Worm (Caenorhabditis elegans) whole organism, mixed stage, embryonic: ENCODE data around the gene Y71H2AM.25.

ENCODE experiments used
- bed-3 ChIP-seq: fragments of 200-800 bp; sonication (Bioruptor generic); optimal IDR thresholded peaks from 3 replicates; lab custom pipeline; 2018; ENCODE audit warnings: mild to moderate bottlenecking, missing genetic modification characterization, moderate library complexity, missing compliant biosample characterization
- blmp-1 ChIP-seq: fragments of 150-350 bp; optimal IDR thresholded peaks from 2 replicates; lab custom pipeline; 2014; ENCODE audit warnings: missing biosample characterization, missing genetic modification characterization
- ceh-39 ChIP-seq: fragments of 150-350 bp; optimal IDR thresholded peaks from 2 replicates; lab custom pipeline; 2014; ENCODE audit warnings: missing biosample characterization, missing genetic modification characterization
- ceh-83 ChIP-seq: fragments of 200-800 bp; sonication (Bioruptor generic); optimal IDR thresholded peaks from 2 replicates; lab custom pipeline; 2018; ENCODE audit warnings: mild to moderate bottlenecking, missing genetic modification characterization, missing compliant biosample characterization
- ces-1 ChIP-seq: fragments of 150-350 bp; optimal IDR thresholded peaks from 2 replicates; lab custom pipeline; 2014; ENCODE audit warnings: missing biosample characterization, missing genetic modification reagents, missing genetic modification characterization
- cnd-1 ChIP-seq: fragments of 200-800 bp; sonication (Bioruptor generic); optimal IDR thresholded peaks from 2 replicates; lab custom pipeline; 2018; ENCODE audit warnings: mild to moderate bottlenecking, missing genetic modification characterization, missing compliant biosample characterization
- drap-1 ChIP-seq: fragments of 200-800 bp; sonication (Bioruptor generic); optimal IDR thresholded peaks from 3 replicates; lab custom pipeline; 2018; ENCODE audit warnings: mild to moderate bottlenecking, missing genetic modification characterization, missing compliant biosample characterization
- elt-1 ChIP-seq: sonication (generic microtip); optimal IDR thresholded peaks from 2 replicates; lab custom pipeline; 2017; ENCODE audit warnings: missing genetic modification characterization, mild to moderate bottlenecking, missing compliant biosample characterization, antibody characterized with exemption, moderate library complexity, borderline replicate concordance; ENCODE audit not compliant: insufficient read depth
- elt-3 ChIP-seq: fragments of 150-350 bp; optimal IDR thresholded peaks from 2 replicates; lab custom pipeline; 2014; ENCODE audit warnings: missing biosample characterization, missing genetic modification characterization
- flh-1 ChIP-seq: fragments of 200-800 bp; sonication (Bioruptor generic); optimal IDR thresholded peaks from 2 replicates; lab custom pipeline; 2018; ENCODE audit warnings: mild to moderate bottlenecking, missing genetic modification characterization, moderate library complexity, missing compliant biosample characterization
- ham-2 ChIP-seq: fragments of 200-800 bp; sonication (Bioruptor generic); optimal IDR thresholded peaks from 2 replicates; lab custom pipeline; 2018; ENCODE audit warnings: mild to moderate bottlenecking, missing genetic modification characterization, missing compliant biosample characterization
- hlh-1 ChIP-seq: fragments of 150-350 bp; optimal IDR thresholded peaks from 2 replicates; lab custom pipeline; 2014; ENCODE audit warnings: missing biosample characterization, missing genetic modification reagents, missing genetic modification characterization
- lin-13 ChIP-seq: fragments of 150-350 bp; optimal IDR thresholded peaks from 2 replicates; lab custom pipeline; 2014; ENCODE audit warnings: missing biosample characterization, missing genetic modification characterization
- lin-32 ChIP-seq: fragments of 200-800 bp; sonication (Bioruptor generic); optimal IDR thresholded peaks from 2 replicates; lab custom pipeline; 2018; ENCODE audit warnings: mild to moderate bottlenecking, missing genetic modification characterization, missing compliant biosample characterization
- lsy-2 ChIP-seq: fragments of 150-350 bp; optimal IDR thresholded peaks from 2 replicates; lab custom pipeline; 2014; ENCODE audit warnings: missing biosample characterization, missing genetic modification characterization
- mab-5 ChIP-seq: fragments of 150-350 bp; optimal IDR thresholded peaks from 2 replicates; lab custom pipeline; 2014; ENCODE audit warnings: missing biosample characterization, missing genetic modification characterization
- mep-1 ChIP-seq: fragments of 150-350 bp; optimal IDR thresholded peaks from 2 replicates; lab custom pipeline; 2017; ENCODE audit warnings: missing biosample characterization, missing genetic modification reagents, missing genetic modification characterization, inconsistent platforms
- mls-2 ChIP-seq: sonication (generic microtip); optimal IDR thresholded peaks from 2 replicates; lab custom pipeline; 2016; ENCODE audit warnings: mild to moderate bottlenecking, missing genetic modification characterization, moderate library complexity, missing compliant biosample characterization
- nhr-12 ChIP-seq: fragments of 150-350 bp; optimal IDR thresholded peaks from 2 replicates; lab custom pipeline; 2014; ENCODE audit warnings: missing biosample characterization, missing genetic modification characterization
- nhr-2 ChIP-seq: fragments of 150-350 bp; optimal IDR thresholded peaks from 2 replicates; lab custom pipeline; 2014; ENCODE audit warnings: missing biosample characterization, missing genetic modification characterization
- nhr-237 ChIP-seq: fragments of 150-350 bp; optimal IDR thresholded peaks from 2 replicates; lab custom pipeline; 2014; ENCODE audit warnings: missing biosample characterization, missing genetic modification characterization
- nhr-28 ChIP-seq: fragments of 150-350 bp; optimal IDR thresholded peaks from 2 replicates; lab custom pipeline; 2014; ENCODE audit warnings: missing biosample characterization, missing genetic modification characterization
- nhr-76 ChIP-seq: sonication (generic microtip); optimal IDR thresholded peaks from 2 replicates; lab custom pipeline; 2017; ENCODE audit warnings: missing biosample characterization, missing genetic modification characterization
- pha-4 ChIP-seq: fragments of 150-350 bp; optimal IDR thresholded peaks from 2 replicates; lab custom pipeline; 2018; ENCODE audit warnings: missing biosample characterization, missing genetic modification reagents, missing genetic modification characterization
- sem-2 ChIP-seq: fragments of 200-800 bp; sonication (Bioruptor generic); optimal IDR thresholded peaks from 2 replicates; lab custom pipeline; 2018; ENCODE audit warnings: mild to moderate bottlenecking, missing genetic modification characterization, missing compliant biosample characterization
- sptf-1 ChIP-seq: sonication (generic microtip); optimal IDR thresholded peaks from 2 replicates; lab custom pipeline; 2017; ENCODE audit warnings: mild to moderate bottlenecking, missing genetic modification characterization, moderate library complexity, missing compliant biosample characterization
- tbx-8 ChIP-seq: fragments of 200-800 bp; sonication (Bioruptor generic); optimal IDR thresholded peaks from 2 replicates; lab custom pipeline; 2018; ENCODE audit warnings: mild to moderate bottlenecking, missing genetic modification characterization, moderate library complexity, missing compliant biosample characterization
- unc-120 ChIP-seq: sonication (generic microtip); optimal IDR thresholded peaks from 2 replicates; lab custom pipeline; 2017; ENCODE audit warnings: missing genetic modification characterization, missing compliant biosample characterization; ENCODE audit not compliant: poor library complexity, severe bottlenecking
- unc-39 ChIP-seq: fragments of 150-350 bp; optimal IDR thresholded peaks from 2 replicates; lab custom pipeline; 2014; ENCODE audit warnings: missing biosample characterization, missing genetic modification characterization
- unc-62 ChIP-seq: fragments of 150-350 bp; optimal IDR thresholded peaks from 2 replicates; lab custom pipeline; 2014; ENCODE audit warnings: missing biosample characterization, missing genetic modification reagents, missing genetic modification characterization
- ztf-11 ChIP-seq: fragments of 150-350 bp; optimal IDR thresholded peaks from 2 replicates; lab custom pipeline; 2014; ENCODE audit warnings: missing biosample characterization, missing genetic modification characterization

The Y71H2AM.25 gene

DNA sequence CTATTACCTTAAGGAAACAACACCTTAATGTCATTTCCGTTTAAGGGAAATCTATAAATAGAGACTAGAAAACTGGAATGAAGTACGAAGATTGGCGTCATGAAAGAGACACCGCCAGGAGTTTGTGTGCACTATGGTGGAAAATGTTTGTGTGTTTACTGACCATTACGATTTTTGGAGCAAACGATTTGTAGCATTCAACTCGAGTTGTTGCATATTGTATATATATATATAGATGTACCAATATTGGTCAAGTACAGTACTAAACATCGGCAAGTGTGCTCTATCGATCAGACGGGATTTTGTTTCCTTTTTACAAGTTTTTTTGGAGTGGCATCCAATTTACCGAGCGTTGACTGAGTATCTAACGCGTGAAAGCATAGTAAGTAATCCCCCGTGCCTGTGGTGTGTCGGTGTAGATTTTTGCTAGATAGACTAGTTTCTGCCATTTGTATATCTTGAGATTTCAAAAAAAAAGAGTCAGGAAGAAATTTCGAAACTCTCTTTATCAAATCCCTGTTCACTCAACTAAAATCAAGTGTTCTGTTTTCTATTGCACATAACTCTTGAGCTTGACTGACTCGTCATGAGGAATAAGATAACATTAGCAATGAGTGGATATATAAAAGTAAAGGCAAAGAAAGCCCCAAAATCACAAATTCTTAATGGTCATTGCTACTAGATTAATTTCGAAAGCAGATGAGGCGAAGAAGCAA is at the start of gene Y71H2AM.25, which contains the start of gene twk-45:
Gene Y71H2AM.25, plus strand, starts transcription at position 666 of the 716 bp plus-strand sequence.
Gene twk-45, minus strand, starts transcription at position 101 of the 716 bp plus-strand sequence.
- no peak for TF ChIP-seq unc-39 (tag; lab: Kevin White, UChicago)
- TF ChIP-seq lsy-2 (tag; lab: Kevin White, UChicago): no peak
- no peak for TF ChIP-seq elt-3 (tag; lab: Kevin White, UChicago)
- no peak for TF ChIP-seq unc-62 (GFP tag; lab: Kevin White, UChicago)
- TF ChIP-seq mls-2 (tag; lab: Kevin White, UChicago): no peak
- no peak for TF ChIP-seq pha-4 (tag; lab: Kevin White, UChicago)
- no peak for TF ChIP-seq nhr-12 (tag; lab: Kevin White, UChicago)
- no peak for TF ChIP-seq bed-3
- TF ChIP-seq sptf-1 (tag; lab: Kevin White, UChicago): no peak
- TF ChIP-seq ceh-83 (GFP tag; lab: Kevin White, UChicago): no peak
- no peak for TF ChIP-seq drap-1
- TF ChIP-seq hlh-1: no peak
- TF ChIP-seq tbx-8 (GFP tag; lab: Kevin White, UChicago): no peak
- no peak for TF ChIP-seq flh-1 (GFP tag; lab: Kevin White, UChicago)
- no peak for TF ChIP-seq lin-13 (tag; lab: Kevin White, UChicago)
- no peak for TF ChIP-seq nhr-28 (tag; lab: Kevin White, UChicago)
- no peak for TF ChIP-seq ham-2 (GFP tag; lab: Kevin White, UChicago)
- TF ChIP-seq unc-120 (tag; lab: Kevin White, UChicago): no peak
- TF ChIP-seq nhr-237 (tag; lab: Kevin White, UChicago): no peak
- TF ChIP-seq, all 35 proteins: peak for 0

DNA sequence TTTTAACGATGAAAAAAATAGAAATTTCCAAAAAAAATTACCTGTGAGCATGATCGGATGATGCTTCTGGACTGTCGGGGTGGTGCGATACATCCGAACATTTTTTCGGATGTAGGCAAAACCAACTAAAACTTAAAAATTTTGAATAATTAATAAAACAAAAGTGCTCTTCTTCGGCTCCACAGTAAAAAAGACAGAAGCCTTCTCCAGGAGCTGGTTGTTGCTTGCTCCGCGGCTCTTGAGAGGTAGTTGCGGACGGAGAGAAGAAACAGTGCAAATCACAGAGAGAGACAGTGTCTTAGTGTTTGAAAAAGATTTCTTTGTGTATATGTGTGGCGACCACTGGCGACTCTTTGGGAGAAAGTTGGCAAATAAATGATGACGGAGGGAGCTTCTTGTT is 46.0 kb upstream of the Y71H2AM.25 start, which contains the start of gene gldi-9:
Gene gldi-9, minus strand, starts transcription at position 101 of the 400 bp plus-strand sequence.
- TF ChIP-seq nhr-237 (tag; lab: Kevin White, UChicago): no peak
- no peak for TF ChIP-seq unc-62 (GFP tag; lab: Kevin White, UChicago)
- no peak for TF ChIP-seq nhr-28 (tag; lab: Kevin White, UChicago)
- no peak for TF ChIP-seq elt-1

DNA sequence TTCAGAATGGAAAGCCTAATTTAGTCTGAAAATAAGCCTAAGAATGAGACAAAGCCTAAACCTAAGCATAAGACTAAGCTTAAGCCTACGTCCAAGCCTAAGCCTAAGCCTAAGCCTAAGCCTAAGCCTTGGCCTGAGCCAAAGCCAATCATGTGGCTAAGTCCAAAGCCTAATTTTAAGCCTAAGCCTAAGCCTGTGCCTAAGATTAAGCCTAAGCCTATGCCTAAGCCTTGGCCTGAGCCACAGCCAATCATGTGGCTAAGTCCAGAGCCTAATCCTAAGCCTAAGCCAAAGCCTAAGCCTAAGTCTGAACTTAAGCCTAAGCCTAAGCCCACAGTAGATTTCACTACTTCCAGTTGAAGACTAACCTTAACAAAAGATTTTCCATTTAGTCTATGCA is 44.8 kb upstream of the Y71H2AM.25 start:
- TF ChIP-seq ham-2 (GFP tag; lab: Kevin White, UChicago): peak; percentile 9
- no peak for TF ChIP-seq unc-62 (GFP tag; lab: Kevin White, UChicago)
- no peak for TF ChIP-seq hlh-1
- TF ChIP-seq nhr-2 (tag; lab: Kevin White, UChicago): no peak

DNA sequence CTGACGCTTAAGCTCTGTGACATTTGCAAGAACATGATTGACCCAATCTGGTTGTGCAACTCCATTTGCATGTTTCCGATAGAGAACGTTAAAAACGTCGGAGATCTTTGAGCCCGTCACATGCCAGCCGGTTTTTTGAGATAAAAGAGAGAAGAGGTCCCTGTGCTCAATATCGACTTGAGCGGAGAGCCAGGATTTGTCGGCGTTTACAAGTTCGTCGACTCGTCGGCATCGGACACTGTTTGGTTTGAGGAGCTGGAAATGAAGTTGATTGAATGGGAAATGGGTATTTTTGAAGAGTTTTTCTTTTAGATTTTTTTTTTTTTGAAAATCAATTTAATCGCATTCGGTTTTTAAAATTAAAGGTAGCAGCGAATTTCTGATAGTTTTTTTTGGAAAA is 44.2 kb upstream of the Y71H2AM.25 start:
- TF ChIP-seq elt-1 (no peak), nhr-28 (tag; lab: Kevin White, UChicago) (no peak), nhr-12 (tag; lab: Kevin White, UChicago) (no peak), ztf-11 (tag; lab: Kevin White, UChicago) (no peak), sptf-1 (tag; lab: Kevin White, UChicago) (no peak), nhr-76 (tag; lab: Kevin White, UChicago) (no peak), sem-2 (GFP tag; lab: Kevin White, UChicago) (no peak), nhr-2 (tag; lab: Kevin White, UChicago) (no peak), ceh-39 (no peak), unc-39 (tag; lab: Kevin White, UChicago) (no peak), lin-13 (tag; lab: Kevin White, UChicago) (no peak), mep-1 (no peak), ham-2 (GFP tag; lab: Kevin White, UChicago) (no peak), elt-3 (tag; lab: Kevin White, UChicago) (no peak), cnd-1 (no peak), lin-32 (GFP tag; lab: Kevin White, UChicago) (no peak), ces-1 (GFP tag; lab: Kevin White, UChicago) (no peak), nhr-237 (tag; lab: Kevin White, UChicago) (no peak), flh-1 (GFP tag; lab: Kevin White, UChicago) (no peak)

DNA sequence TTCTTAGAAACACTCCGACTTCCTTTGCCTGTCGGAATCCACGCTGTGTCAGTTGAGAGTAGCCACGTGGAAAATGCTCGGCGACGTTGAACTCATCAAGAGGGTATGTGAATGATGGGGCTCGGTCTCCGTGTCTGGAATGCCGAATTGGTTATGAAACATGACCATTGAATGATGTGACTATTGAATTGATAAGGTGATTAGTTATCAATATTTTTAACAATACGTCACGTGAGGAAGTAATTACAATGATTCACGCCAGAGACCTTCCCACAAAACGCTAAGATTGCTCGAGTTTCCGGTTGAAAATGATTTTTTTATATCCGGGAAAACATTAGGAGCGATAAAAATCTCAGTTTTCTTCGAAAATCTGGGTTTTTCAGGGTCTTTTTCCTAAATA is 43.0 kb upstream of the Y71H2AM.25 start:
- TF ChIP-seq mab-5 (tag; lab: Kevin White, UChicago) (no peak), lin-32 (GFP tag; lab: Kevin White, UChicago) (no peak), blmp-1 (tag; lab: Kevin White, UChicago) (no peak), drap-1 (no peak), mls-2 (tag; lab: Kevin White, UChicago) (no peak), sem-2 (GFP tag; lab: Kevin White, UChicago) (no peak), pha-4 (tag; lab: Kevin White, UChicago) (no peak)
